Fruit fly (Drosophila melanogaster): ENCODE results near the gene CG14327.

The CG14327 gene

DNA sequence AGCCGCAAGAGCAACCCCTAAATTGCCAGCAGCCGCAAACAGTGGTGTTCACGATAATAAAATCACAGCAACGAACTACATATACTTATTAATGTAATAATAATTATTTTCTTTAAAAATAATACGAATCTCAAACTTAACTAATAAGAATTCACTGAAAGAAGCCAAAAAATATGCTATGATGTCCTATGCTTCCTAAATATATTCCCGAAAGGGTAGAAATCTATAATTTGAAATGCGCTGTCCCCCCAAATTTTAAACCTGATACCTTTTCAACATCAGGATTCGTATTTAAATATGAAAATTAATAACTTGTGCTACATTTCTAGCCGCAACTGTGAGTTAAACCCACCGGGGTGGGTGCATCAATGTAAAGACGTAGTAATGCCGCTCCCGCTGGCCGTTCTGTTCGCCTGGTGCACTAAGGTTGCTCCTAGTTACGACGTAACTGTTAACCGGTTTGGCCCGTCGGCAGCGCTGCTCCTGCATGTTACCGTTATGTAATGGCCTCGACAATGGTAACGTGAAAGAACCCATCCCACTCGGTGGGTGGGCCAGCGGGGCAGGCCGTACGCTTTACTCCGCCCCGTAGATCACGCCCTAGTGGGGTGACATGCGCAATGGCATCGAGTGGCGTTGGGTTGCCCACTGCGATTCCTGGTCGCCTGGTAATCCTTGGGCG lies 9.2 kb upstream of the CG14327 start:
- no peak for TF ChIP-seq CG8301 (tag; optimal IDR thresholded peaks at IDR 0.05)
- no peak for TF ChIP-seq EcR (GFP tag; optimal IDR thresholded peaks at IDR 0.05)
- TF ChIP-seq CG10348 (GFP tag; IDR thresholded peaks at IDR 0.05), result no peak
- TF ChIP-seq CG14655 (GFP tag; optimal IDR thresholded peaks at IDR 0.05), result peak; percentile 73
- no peak for TF ChIP-seq fd96Ca (GFP tag; IDR thresholded peaks at IDR 0.05)
- TF ChIP-seq CG32121 (GFP tag; IDR thresholded peaks at IDR 0.05), result no peak
- no peak for TF ChIP-seq CG9948 (tag; optimal IDR thresholded peaks at IDR 0.05)
- TF ChIP-seq CG8159 (tag; optimal IDR thresholded peaks at IDR 0.05), result peak; percentile 82
- no peak for TF ChIP-seq rn (GFP tag; IDR thresholded peaks at IDR 0.05)
- TF ChIP-seq CG4496 (GFP tag; IDR thresholded peaks at IDR 0.05), result no peak
- TF ChIP-seq CG13204 (GFP tag; optimal IDR thresholded peaks at IDR 0.05), result peak; percentile 79
- peak; percentile 1 for TF ChIP-seq Pif1B (GFP tag; optimal IDR thresholded peaks at IDR 0.05)
- TF ChIP-seq CG12605 (GFP tag; IDR thresholded peaks at IDR 0.05), result no peak
- TF ChIP-seq Pif1A (GFP tag; optimal IDR thresholded peaks at IDR 0.05), result peak; percentile 31
- peak; percentile 61 for TF ChIP-seq CG17806 (tag; optimal IDR thresholded peaks at IDR 0.05)
- no peak for TF ChIP-seq D1 (tag; optimal IDR thresholded peaks at IDR 0.05)
- no peak for TF ChIP-seq Snoo (tag; optimal IDR thresholded peaks at IDR 0.05)
- TF ChIP-seq gl (tag; optimal IDR thresholded peaks at IDR 0.05), result no peak
- TF ChIP-seq CG34367 (tag; optimal IDR thresholded peaks at IDR 0.05), result peak; percentile 33
- TF ChIP-seq CG15710 (tag; optimal IDR thresholded peaks at IDR 0.05), result peak; percentile 72
- no peak for TF ChIP-seq Ets98B (GFP tag; IDR thresholded peaks at IDR 0.05)

DNA sequence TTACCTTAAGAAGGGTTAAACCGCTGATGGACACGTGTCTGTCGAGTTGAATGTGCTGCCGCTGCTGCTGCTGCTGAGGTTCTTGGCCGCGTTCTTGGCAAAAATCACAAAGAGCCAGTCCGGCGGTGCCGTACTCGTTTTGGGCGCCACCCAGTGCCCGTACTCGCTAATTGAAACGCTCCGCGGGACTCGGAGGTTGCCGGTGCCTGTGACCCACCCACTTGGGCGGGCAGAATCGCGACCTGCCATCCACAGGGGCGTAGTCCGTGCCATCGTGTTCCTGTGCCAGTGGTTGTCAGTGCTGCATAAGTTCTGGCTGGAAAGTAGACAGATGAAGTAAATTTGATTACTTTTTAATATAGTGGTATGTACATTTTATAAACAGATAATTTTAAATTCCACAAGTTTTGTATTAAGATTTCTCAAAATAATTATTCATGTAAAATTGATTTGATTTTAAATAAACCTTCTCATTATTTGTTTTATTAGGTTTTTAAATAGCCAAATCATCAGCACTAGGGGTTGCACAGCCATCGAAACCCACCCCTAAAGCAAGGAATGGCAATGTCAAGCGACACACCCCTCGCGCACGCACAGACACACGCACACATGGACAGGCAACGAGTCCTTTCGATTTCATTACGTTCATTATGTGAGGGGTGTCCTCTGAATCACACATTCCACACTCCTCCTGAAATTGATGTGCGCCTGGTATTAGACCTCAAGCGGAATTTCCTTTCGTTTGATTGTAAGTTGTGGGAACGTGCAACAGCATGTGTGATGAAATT lies 8.4 kb upstream of the CG14327 start:
- TF ChIP-seq EcR (GFP tag; optimal IDR thresholded peaks at IDR 0.05), result peak; percentile 50
- TF ChIP-seq CG9948 (tag; optimal IDR thresholded peaks at IDR 0.05), result no peak
- TF ChIP-seq rn (GFP tag; IDR thresholded peaks at IDR 0.05), result no peak
- no peak for TF ChIP-seq Ets98B (GFP tag; IDR thresholded peaks at IDR 0.05)
- no peak for TF ChIP-seq CG12605 (GFP tag; IDR thresholded peaks at IDR 0.05)
- TF ChIP-seq CG4496 (GFP tag; IDR thresholded peaks at IDR 0.05), result 0 out of 3 replicates have a peak, but pooled peaks have one; percentile 24
- no peak for TF ChIP-seq CG14655 (GFP tag; optimal IDR thresholded peaks at IDR 0.05)
- no peak for TF ChIP-seq gl (tag; optimal IDR thresholded peaks at IDR 0.05)
- TF ChIP-seq Pif1A (GFP tag; optimal IDR thresholded peaks at IDR 0.05), result peak; percentile 4
- TF ChIP-seq CG8301 (tag; optimal IDR thresholded peaks at IDR 0.05), result no peak
- peak; percentile 15 for TF ChIP-seq CG8159 (tag; optimal IDR thresholded peaks at IDR 0.05)
- TF ChIP-seq CG32121 (GFP tag; IDR thresholded peaks at IDR 0.05), result no peak
- no peak for TF ChIP-seq CG17806 (tag; optimal IDR thresholded peaks at IDR 0.05)
- TF ChIP-seq fd96Ca (GFP tag; IDR thresholded peaks at IDR 0.05), result no peak
- TF ChIP-seq CG10348 (GFP tag; IDR thresholded peaks at IDR 0.05), result no peak
- no peak for TF ChIP-seq CG34367 (tag; optimal IDR thresholded peaks at IDR 0.05)
- TF ChIP-seq Snoo (tag; optimal IDR thresholded peaks at IDR 0.05), result no peak
- TF ChIP-seq Pif1B (GFP tag; optimal IDR thresholded peaks at IDR 0.05), result no peak
- no peak for TF ChIP-seq CG15710 (tag; optimal IDR thresholded peaks at IDR 0.05)
- peak; percentile 66 for TF ChIP-seq CG13204 (GFP tag; optimal IDR thresholded peaks at IDR 0.05)

DNA sequence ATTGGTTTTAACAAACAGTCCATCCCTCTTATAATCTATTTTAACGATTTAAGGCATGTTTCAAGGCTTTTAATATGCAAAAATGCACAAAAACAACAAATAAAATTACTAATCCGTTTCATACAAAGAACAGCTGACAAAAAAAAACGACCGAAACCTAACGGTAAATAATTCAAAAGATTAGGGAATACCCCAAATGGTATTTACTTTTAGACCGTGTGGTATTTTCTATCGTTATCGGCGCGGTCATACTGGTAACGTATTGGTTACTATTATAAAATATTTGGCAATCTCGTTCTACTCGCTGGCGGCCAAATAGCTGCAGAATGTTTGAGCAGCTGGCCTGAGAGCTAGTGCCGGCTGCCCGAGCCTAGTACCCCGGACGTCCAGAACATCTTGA lies 7.6 kb upstream of the CG14327 start, which contains the start of gene sll:
Gene sll (plus strand): TSS at position 235 of the 400 bp plus-strand sequence.
- TF ChIP-seq Snoo (tag; optimal IDR thresholded peaks at IDR 0.05), result no peak
- TF ChIP-seq CG17806 (tag; optimal IDR thresholded peaks at IDR 0.05), result no peak
- no peak for TF ChIP-seq CG8301 (tag; optimal IDR thresholded peaks at IDR 0.05)
- peak; percentile 9; the same call in 1 of the 3 replicates for TF ChIP-seq CG4496 (GFP tag; IDR thresholded peaks at IDR 0.05)
- no peak for TF ChIP-seq CG32121 (GFP tag; IDR thresholded peaks at IDR 0.05)
- no peak for TF ChIP-seq gl (tag; optimal IDR thresholded peaks at IDR 0.05)
- no peak for TF ChIP-seq CG14655 (GFP tag; optimal IDR thresholded peaks at IDR 0.05)
- no peak for TF ChIP-seq CG8159 (tag; optimal IDR thresholded peaks at IDR 0.05)

DNA sequence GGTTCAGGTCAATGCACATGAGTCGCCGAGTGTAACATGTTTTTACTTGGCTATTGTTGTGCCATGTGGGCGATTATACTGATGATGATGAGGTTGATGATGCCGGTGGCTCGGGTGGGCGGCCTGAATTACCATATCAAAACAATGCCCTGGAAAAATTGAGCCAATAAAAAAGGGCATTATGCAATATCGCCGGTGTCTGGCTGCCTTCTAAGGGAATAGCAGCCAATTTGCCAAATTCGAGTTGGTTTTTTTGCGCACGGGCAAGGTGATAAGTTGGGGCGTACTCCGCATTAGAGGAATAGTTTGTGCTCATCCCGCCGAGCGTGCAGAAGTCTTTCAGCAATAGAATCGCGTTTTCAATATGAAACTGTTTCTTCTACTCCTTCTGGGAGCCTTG lies 4.5 kb upstream of the CG14327 start, which contains the start of gene CG14329:
Gene CG14329 (plus strand): TSS at position 301 of the 400 bp plus-strand sequence.
- no peak for TF ChIP-seq CG9948 (tag; optimal IDR thresholded peaks at IDR 0.05)
- TF ChIP-seq Snoo (tag; optimal IDR thresholded peaks at IDR 0.05), result no peak
- no peak for TF ChIP-seq CG34367 (tag; optimal IDR thresholded peaks at IDR 0.05)
- TF ChIP-seq CG14655 (GFP tag; optimal IDR thresholded peaks at IDR 0.05), result no peak
- no peak for TF ChIP-seq Ets98B (GFP tag; IDR thresholded peaks at IDR 0.05)
- no peak for TF ChIP-seq CG8159 (tag; optimal IDR thresholded peaks at IDR 0.05)
- TF ChIP-seq gl (tag; optimal IDR thresholded peaks at IDR 0.05), result no peak

dm6 chr3R:17611411-17611810 lies 2.1 kb upstream of the CG14327 start, which contains the start of gene Edg91:
Gene Edg91, minus strand, starts transcription at chr3R:17611511.
- no peak for TF ChIP-seq EcR (GFP tag; optimal IDR thresholded peaks at IDR 0.05)
- TF ChIP-seq Pif1B (GFP tag; optimal IDR thresholded peaks at IDR 0.05), result no peak
- TF ChIP-seq CG13204 (GFP tag; optimal IDR thresholded peaks at IDR 0.05), result no peak
- no peak for TF ChIP-seq D1 (tag; optimal IDR thresholded peaks at IDR 0.05)
- no peak for TF ChIP-seq CG32121 (GFP tag; IDR thresholded peaks at IDR 0.05)
- no peak for TF ChIP-seq CG12605 (GFP tag; IDR thresholded peaks at IDR 0.05)
- no peak for TF ChIP-seq CG15710 (tag; optimal IDR thresholded peaks at IDR 0.05)
- no peak for TF ChIP-seq CG8159 (tag; optimal IDR thresholded peaks at IDR 0.05)
- TF ChIP-seq CG17806 (tag; optimal IDR thresholded peaks at IDR 0.05), result no peak
- no peak for TF ChIP-seq gl (tag; optimal IDR thresholded peaks at IDR 0.05)
- no peak for TF ChIP-seq CG34367 (tag; optimal IDR thresholded peaks at IDR 0.05)
- TF ChIP-seq CG4496 (GFP tag; IDR thresholded peaks at IDR 0.05), result no peak
- TF ChIP-seq CG8301 (tag; optimal IDR thresholded peaks at IDR 0.05), result no peak
